Worm (Caenorhabditis elegans) whole organism, young adult: ENCODE measurements around the gene cpna-3.

Experiments used
- rpc-1 ChIP-seq, 2 experiments: fragments of 150-350 bp in 1 of 2; sonication (generic microtip) in 1 of 2; optimal IDR thresholded peaks; 2 replicates each; lab custom pipeline; 2014 to 2018; ENCODE audit warnings: missing biosample characterization in 1 of 2, missing genetic modification characterization in 1 of 2, missing genetic modification reagents in 1 of 2, missing genotype in 1 of 2
- unc-130 ChIP-seq: sonication (generic microtip); optimal IDR thresholded peaks from 2 replicates; lab custom pipeline; 2016; ENCODE audit warnings: missing genetic modification reagents, missing genetic modification characterization, missing compliant biosample characterization

DNA sequence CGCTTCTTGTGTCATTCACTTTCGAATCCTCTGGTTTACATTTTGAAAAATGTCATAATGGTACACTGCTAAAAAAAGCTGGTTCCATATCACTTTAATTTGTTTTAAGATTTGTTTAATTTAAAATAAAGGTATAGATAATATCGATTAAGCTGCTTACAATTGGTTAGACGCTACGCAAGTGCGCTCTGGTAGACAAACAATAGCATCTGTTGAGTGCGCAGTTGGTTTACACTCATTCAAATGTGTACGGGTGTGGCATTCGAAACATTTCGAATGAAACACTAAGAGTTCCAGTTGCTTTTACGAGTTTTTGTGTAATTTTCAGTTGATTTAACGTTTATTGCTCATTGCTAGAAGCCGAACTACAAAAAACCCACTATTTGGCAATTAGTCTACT, 10.8 kb downstream of the cpna-3 start:
- TF ChIP-seq rpc-1 (optimal IDR thresholded peaks at IDR 0.05; lab: Kevin White, UChicago): no peak
- TF ChIP-seq rpc-1 (tag; optimal IDR thresholded peaks at IDR 0.05; lab: Kevin White, UChicago): no peak
- no peak for TF ChIP-seq unc-130 (GFP tag; lab: Kevin White, UChicago)
